Worm (Caenorhabditis elegans): Measurements from ENCODE around the gene osm-8.

- TF ChIP-seq lin-11 (tag; optimal IDR thresholded peaks at IDR 0.05) (no peak), ceh-2 (tag; optimal IDR thresholded peaks at IDR 0.05) (no peak), unc-86 (tag; optimal IDR thresholded peaks at IDR 0.05) (no peak), F13H6.1 (tag; optimal IDR thresholded peaks at IDR 0.05) (no peak), ceh-6 (GFP tag; optimal IDR thresholded peaks at IDR 0.05) (no peak), ets-4 (tag; optimal IDR thresholded peaks at IDR 0.05) (no peak), hlh-15 (tag; optimal IDR thresholded peaks at IDR 0.05) (no peak), dve-1 (tag; optimal IDR thresholded peaks at IDR 0.05) (no peak), hlh-13 (GFP tag; optimal IDR thresholded peaks at IDR 0.05) (no peak), ama-1 (optimal IDR thresholded peaks at IDR 0.05) (no peak)
These were observed 18.3 kb upstream of the osm-8 start for ce11 chrII:7623466-7623865.

All from whole organism, late embryonic.